Worm (Caenorhabditis elegans): ENCODE measurements around the gene F41H10.1.

Gene F41H10.1

ce11 chrIV:5393566-5393965, 10.9 kb downstream of the F41H10.1 start:
- TF ChIP-seq zag-1 (tag; optimal IDR thresholded peaks at IDR 0.05), result no peak
- TF ChIP-seq R02D3.7 (tag; optimal IDR thresholded peaks at IDR 0.05), result no peak
- TF ChIP-seq peb-1 (tag; optimal IDR thresholded peaks at IDR 0.05), result no peak
- TF ChIP-seq fos-1 (tag; optimal IDR thresholded peaks at IDR 0.05), result peak; percentile 19
- peak; percentile 40 for TF ChIP-seq gmeb-1 (tag; optimal IDR thresholded peaks at IDR 0.05)
- peak; percentile 16 for TF ChIP-seq sma-9 (GFP tag; optimal IDR thresholded peaks at IDR 0.05)
- no peak for TF ChIP-seq sma-9 (tag; optimal IDR thresholded peaks at IDR 0.05)
- no peak for TF ChIP-seq blmp-1 (tag; optimal IDR thresholded peaks at IDR 0.05; ENCODE audit: insufficient read depth)
- TF ChIP-seq lin-11 (tag; optimal IDR thresholded peaks at IDR 0.05), result no peak

DNA sequence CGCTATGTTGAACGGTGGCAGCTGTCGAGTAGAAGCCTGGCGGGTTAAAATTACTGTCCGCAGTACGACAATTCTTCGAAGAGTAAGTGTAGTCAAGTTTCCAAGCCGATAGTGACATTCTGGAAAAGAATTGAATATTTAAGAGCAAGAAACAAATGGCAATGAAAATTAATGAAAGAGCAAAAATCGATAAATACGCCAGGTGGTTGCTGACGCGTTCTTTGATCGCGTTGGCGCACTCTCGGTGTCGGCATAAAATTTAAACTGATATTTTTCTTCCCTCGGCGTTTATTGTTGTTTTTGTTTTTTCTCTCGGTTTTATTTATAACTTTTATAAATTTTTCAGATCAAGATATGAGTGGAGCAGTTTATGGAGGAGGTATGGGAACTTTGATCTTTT, 12.0 kb downstream of the F41H10.1 start, which contains the start of the genes perm-3 and swsn-6:
Gene perm-3 (minus strand): TSS at position 118 of the 400 bp plus-strand sequence.
Gene swsn-6 (plus strand): TSS at position 347 of the 400 bp plus-strand sequence.
- peak; percentile 66 for TF ChIP-seq ceh-16 (tag; optimal IDR thresholded peaks at IDR 0.05)
- no peak for TF ChIP-seq ztf-11 (tag; optimal IDR thresholded peaks at IDR 0.05)
- TF ChIP-seq sma-9 (GFP tag; optimal IDR thresholded peaks at IDR 0.05), result peak; percentile 84
- no peak for TF ChIP-seq sma-9 (tag; optimal IDR thresholded peaks at IDR 0.05)
- TF ChIP-seq peb-1 (tag; optimal IDR thresholded peaks at IDR 0.05), result no peak
- TF ChIP-seq nhr-11 (tag; optimal IDR thresholded peaks at IDR 0.05), result no peak
- TF ChIP-seq sma-3 (GFP tag; optimal IDR thresholded peaks at IDR 0.05), result peak; percentile 69
- peak; percentile 90 for TF ChIP-seq unc-55 (GFP tag; optimal IDR thresholded peaks at IDR 0.05)
- peak; percentile 16 for TF ChIP-seq skn-1 (tag; optimal IDR thresholded peaks at IDR 0.05)
- TF ChIP-seq lin-39 (tag; optimal IDR thresholded peaks at IDR 0.05), result no peak
- no peak for TF ChIP-seq dmd-4 (tag; optimal IDR thresholded peaks at IDR 0.05)
- peak; percentile 70 for TF ChIP-seq egl-27 (tag; optimal IDR thresholded peaks at IDR 0.05)
- peak; percentile 55 for TF ChIP-seq lin-11 (tag; optimal IDR thresholded peaks at IDR 0.05)
- TF ChIP-seq lsy-2 (tag; optimal IDR thresholded peaks at IDR 0.05), result peak; percentile 87 to 92
- TF ChIP-seq snpc-4 (tag; optimal IDR thresholded peaks at IDR 0.05), result peak; percentile 64
- TF ChIP-seq nhr-129 (tag; optimal IDR thresholded peaks at IDR 0.05), result peak; percentile 60
- TF ChIP-seq mbf-1 (tag; optimal IDR thresholded peaks at IDR 0.05), result no peak
- TF ChIP-seq nhr-237 (tag; optimal IDR thresholded peaks at IDR 0.05), result no peak
- peak; percentile 85 for TF ChIP-seq gmeb-1 (tag; optimal IDR thresholded peaks at IDR 0.05)
- TF ChIP-seq mdl-1 (tag; optimal IDR thresholded peaks at IDR 0.05), result no peak
- TF ChIP-seq nhr-23 (tag; optimal IDR thresholded peaks at IDR 0.05), result no peak
- peak; percentile 25 for TF ChIP-seq R02D3.7 (tag; optimal IDR thresholded peaks at IDR 0.05)
- no peak for TF ChIP-seq unc-62 (GFP tag; optimal IDR thresholded peaks at IDR 0.05)
- TF ChIP-seq lin-13 (GFP tag; optimal IDR thresholded peaks at IDR 0.05), result peak; percentile 77
- TF ChIP-seq ZK546.5 (tag; optimal IDR thresholded peaks at IDR 0.05), result peak; percentile 25
- TF ChIP-seq ceh-82 (tag; optimal IDR thresholded peaks at IDR 0.05), result no peak
- peak; percentile 83 for TF ChIP-seq mab-5 (tag; optimal IDR thresholded peaks at IDR 0.05)
- no peak for TF ChIP-seq nhr-77 (tag; optimal IDR thresholded peaks at IDR 0.05)
- TF ChIP-seq F13H6.1 (tag; optimal IDR thresholded peaks at IDR 0.05), result peak; percentile 77
- peak; percentile 83 for TF ChIP-seq crh-2 (tag; optimal IDR thresholded peaks at IDR 0.05)
- peak; percentile 60 for TF ChIP-seq fos-1 (tag; optimal IDR thresholded peaks at IDR 0.05)
- no peak for TF ChIP-seq elt-3 (tag; optimal IDR thresholded peaks at IDR 0.05)
- no peak for TF ChIP-seq alr-1 (tag; optimal IDR thresholded peaks at IDR 0.05)
- peak; percentile 27 for TF ChIP-seq zag-1 (tag; optimal IDR thresholded peaks at IDR 0.05)
- TF ChIP-seq ztf-1 (GFP tag; conservative IDR thresholded peaks at IDR 0.05), result no peak
- TF ChIP-seq ama-1 (optimal IDR thresholded peaks at IDR 0.05), result no peak
- TF ChIP-seq sem-4 (tag; optimal IDR thresholded peaks at IDR 0.05), result peak; percentile 67
- no peak for TF ChIP-seq elt-1 (tag; optimal IDR thresholded peaks at IDR 0.05)
- TF ChIP-seq ztf-4 (tag; optimal IDR thresholded peaks at IDR 0.05), result no peak
- TF ChIP-seq nhr-6 (tag; optimal IDR thresholded peaks at IDR 0.05), result peak; percentile 63
- TF ChIP-seq nhr-10 (tag; optimal IDR thresholded peaks at IDR 0.05), result peak; percentile 74
- TF ChIP-seq nhr-21 (tag; optimal IDR thresholded peaks at IDR 0.05), result peak; percentile 51
- peak; percentile 49 for TF ChIP-seq blmp-1 (tag; optimal IDR thresholded peaks at IDR 0.05; ENCODE audit: insufficient read depth)
- TF ChIP-seq C34F6.9 (tag; optimal IDR thresholded peaks at IDR 0.05), result peak; percentile 90
- TF ChIP-seq nhr-25 (tag; optimal IDR thresholded peaks at IDR 0.05), result peak; percentile 74
- no peak for TF ChIP-seq unc-39 (tag; optimal IDR thresholded peaks at IDR 0.05)
